Fruit fly (Drosophila melanogaster) whole organism, adult: Measurements from ENCODE around the gene CG15572.

ENCODE experiments used
- Crg-1 ChIP-seq: fragments of 200-800 bp; sonication (Bioruptor generic); optimal IDR thresholded peaks from 2 replicates; lab custom pipeline; 2016; ENCODE audit warnings: missing biosample characterization, missing genetic modification characterization
- bab1 ChIP-seq: fragments of 200-800 bp; sonication (Bioruptor generic); optimal IDR thresholded peaks from 3 replicates; lab custom pipeline; 2019; ENCODE audit warnings: missing biosample characterization, mild to moderate bottlenecking, missing genetic modification characterization, moderate library complexity
- kay ChIP-seq: fragments of 200-800 bp; sonication (Bioruptor generic); peaks from one replicate; lab custom pipeline; 2016; ENCODE audit warnings: missing biosample characterization, missing genetic modification characterization, borderline replicate concordance
- toe ChIP-seq: fragments of 200-800 bp; sonication (Bioruptor generic); optimal IDR thresholded peaks from 2 replicates; lab custom pipeline; 2016; ENCODE audit warnings: missing biosample characterization, missing genetic modification characterization

dm6 chrX:4311699-4312098 lies 43.2 kb downstream of the CG15572 start, which contains the start of gene CG15579:
- no peak for TF ChIP-seq kay (GFP tag; lab: Kevin White, UChicago)
- TF ChIP-seq Crg-1 (GFP tag; lab: Kevin White, UChicago): no peak
- no peak for TF ChIP-seq toe
- no peak for TF ChIP-seq bab1 (GFP tag; lab: Kevin White, UChicago)
